Worm (Caenorhabditis elegans) whole organism, young adult: ENCODE results near the gene picc-1.

Source experiments
- B0019.2 ChIP-seq: fragments of 200-800 bp; sonication (Bioruptor generic); conservative IDR thresholded peaks from 2 replicates; pipeline ENCODE4 v1.3.6; 2022; ENCODE audit warnings: missing genetic modification reagents, missing genetic modification characterization, missing compliant biosample characterization
- B0261.1 ChIP-seq: sonication (generic microtip); optimal IDR thresholded peaks from 2 replicates; lab custom pipeline; 2016; ENCODE audit warnings: mild to moderate bottlenecking, missing genetic modification characterization, moderate library complexity, missing compliant biosample characterization
- C17E4.6 ChIP-seq: fragments of 200-800 bp; sonication (Bioruptor generic); IDR thresholded peaks from 2 replicates; pipeline ENCODE4 v1.3.6; 2022; ENCODE audit warnings: missing genetic modification reagents, missing genetic modification characterization, missing compliant biosample characterization
- D2030.7 ChIP-seq: fragments of 200-800 bp; sonication (Bioruptor generic); IDR thresholded peaks from 2 replicates; pipeline ENCODE4 v1.3.6; 2022; ENCODE audit warnings: missing genetic modification reagents, missing genetic modification characterization, missing compliant biosample characterization
- F33H1.4 ChIP-seq: fragments of 200-800 bp; sonication (Bioruptor generic); IDR thresholded peaks from 2 replicates; pipeline ENCODE4 v1.3.6; 2022; ENCODE audit warnings: missing genetic modification reagents, missing genetic modification characterization, missing compliant biosample characterization
- F37B4.10 ChIP-seq: fragments of 200-800 bp; sonication (Bioruptor generic); IDR thresholded peaks from 2 replicates; pipeline ENCODE4 v1.3.6; 2022; ENCODE audit warnings: missing genetic modification characterization, missing compliant biosample characterization
- F39B2.1 ChIP-seq: fragments of 200-800 bp; sonication (Bioruptor generic); IDR thresholded peaks from 2 replicates; pipeline ENCODE4 v1.3.6; 2022; ENCODE audit warnings: missing genetic modification reagents, missing genetic modification characterization, missing compliant biosample characterization
- F49E8.2 ChIP-seq: sonication (generic microtip); optimal IDR thresholded peaks from 3 replicates; lab custom pipeline; 2017; ENCODE audit warnings: missing genetic modification characterization, mild to moderate bottlenecking, missing compliant biosample characterization, antibody characterized with exemption, moderate library complexity; ENCODE audit not compliant: insufficient read depth
- F52B5.7 ChIP-seq: sonication (generic microtip); optimal IDR thresholded peaks from 2 replicates; lab custom pipeline; 2016; ENCODE audit warnings: mild to moderate bottlenecking, missing genetic modification characterization, missing compliant biosample characterization
- Y53G8AR.9 ChIP-seq: fragments of 200-800 bp; sonication (Bioruptor generic); conservative IDR thresholded peaks from 2 replicates; pipeline ENCODE4 v1.3.6; 2022; ENCODE audit warnings: missing genetic modification reagents, missing genetic modification characterization, missing compliant biosample characterization
- Y95B8A.8 ChIP-seq: fragments of 200-800 bp; sonication (Bioruptor generic); IDR thresholded peaks from 2 replicates; pipeline ENCODE4 v1.3.6; 2022; ENCODE audit warnings: missing genetic modification reagents, missing genetic modification characterization, missing compliant biosample characterization
- ZK185.1 ChIP-seq: sonication (generic microtip); optimal IDR thresholded peaks from 2 replicates; lab custom pipeline; 2016; ENCODE audit warnings: mild to moderate bottlenecking, missing genetic modification characterization, missing compliant biosample characterization; ENCODE audit not compliant: poor library complexity, severe bottlenecking
- aptf-2 ChIP-seq: fragments of 200-800 bp; sonication (Bioruptor generic); conservative IDR thresholded peaks from 2 replicates; pipeline ENCODE4 v1.3.6; 2022; ENCODE audit warnings: missing genetic modification reagents, missing genetic modification characterization, missing compliant biosample characterization
- attf-3 ChIP-seq: fragments of 200-800 bp; sonication (Bioruptor generic); conservative IDR thresholded peaks from 2 replicates; pipeline ENCODE4 v1.3.6; 2022; ENCODE audit warnings: missing genetic modification reagents, missing genetic modification characterization, missing compliant biosample characterization
- attf-5 ChIP-seq: fragments of 200-800 bp; sonication (Bioruptor generic); optimal IDR thresholded peaks from 2 replicates; lab custom pipeline; 2018; ENCODE audit warnings: mild to moderate bottlenecking, missing genetic modification characterization, missing compliant biosample characterization
- bed-1 ChIP-seq: fragments of 200-800 bp; sonication (Bioruptor generic); IDR thresholded peaks from 2 replicates; pipeline ENCODE4 v1.3.6; 2022; ENCODE audit warnings: missing genetic modification reagents, missing genetic modification characterization, missing compliant biosample characterization
- cebp-1 ChIP-seq, 2 experiments: fragments of 200-800 bp in 1 of 2; sonication (Bioruptor generic) in 1 of 2; sonication (generic microtip) in 1 of 2; IDR thresholded peaks in 1 of 2; optimal IDR thresholded peaks in 1 of 2; 2 replicates each; pipeline versions ENCODE4 v1.3.6 to Lab custom; 2017 to 2022; ENCODE audit warnings: missing compliant biosample characterization in 2 of 2, missing genetic modification characterization in 2 of 2, mild to moderate bottlenecking in 1 of 2, missing genetic modification reagents in 1 of 2, moderate library complexity in 1 of 2
- ceh-79 ChIP-seq: sonication (generic microtip); optimal IDR thresholded peaks from 2 replicates; lab custom pipeline; 2017; ENCODE audit warnings: mild to moderate bottlenecking, missing genetic modification characterization, missing compliant biosample characterization
- egl-44 ChIP-seq: fragments of 200-800 bp; sonication (Bioruptor generic); IDR thresholded peaks from 2 replicates; pipeline ENCODE4 v1.3.6; 2022; ENCODE audit warnings: missing genetic modification reagents, missing genetic modification characterization, missing compliant biosample characterization
- egrh-3 ChIP-seq: fragments of 200-800 bp; sonication (Bioruptor generic); IDR thresholded peaks from 2 replicates; pipeline ENCODE4 v1.3.6; 2022; ENCODE audit warnings: missing genetic modification reagents, missing genetic modification characterization, missing compliant biosample characterization
- ets-4 ChIP-seq: fragments of 200-800 bp; sonication (Bioruptor generic); optimal IDR thresholded peaks from 2 replicates; lab custom pipeline; 2018; ENCODE audit warnings: mild to moderate bottlenecking, missing genetic modification characterization, missing compliant biosample characterization
- gei-17 ChIP-seq: fragments of 200-800 bp; sonication (Bioruptor generic); optimal IDR thresholded peaks from 2 replicates; lab custom pipeline; 2018; ENCODE audit warnings: mild to moderate bottlenecking, missing genetic modification characterization, missing compliant biosample characterization
- him-1 ChIP-seq: sonication (generic microtip); optimal IDR thresholded peaks from 2 replicates; lab custom pipeline; 2016; ENCODE audit warnings: missing genotype, missing genetic modification reagents, missing genetic modification characterization, missing compliant biosample characterization
- hlh-26 ChIP-seq: fragments of 200-800 bp; sonication (Bioruptor generic); conservative IDR thresholded peaks from 2 replicates; pipeline ENCODE4 v1.3.6; 2022; ENCODE audit warnings: missing genetic modification reagents, missing genetic modification characterization, missing compliant biosample characterization
- let-526 ChIP-seq: fragments of 200-800 bp; sonication (Bioruptor generic); IDR thresholded peaks from 2 replicates; pipeline ENCODE4 v1.3.6; 2022; ENCODE audit warnings: missing genetic modification reagents, missing genetic modification characterization, missing compliant biosample characterization
- lin-54 ChIP-seq: fragments of 200-800 bp; sonication (Bioruptor generic); optimal IDR thresholded peaks from 2 replicates; lab custom pipeline; 2018; ENCODE audit warnings: mild to moderate bottlenecking, missing genetic modification characterization, missing compliant biosample characterization
- lsy-27 ChIP-seq: sonication (generic microtip); optimal IDR thresholded peaks from 2 replicates; lab custom pipeline; 2017; ENCODE audit warnings: missing genetic modification characterization, mild to moderate bottlenecking, missing compliant biosample characterization, antibody characterized with exemption, missing genotype, borderline replicate concordance; ENCODE audit not compliant: insufficient read depth
- madf-3 ChIP-seq: fragments of 200-800 bp; sonication (Bioruptor generic); IDR thresholded peaks from 2 replicates; pipeline ENCODE4 v1.3.6; 2022; ENCODE audit warnings: missing genetic modification reagents, missing genetic modification characterization, missing compliant biosample characterization
- mcd-1 ChIP-seq: fragments of 200-800 bp; sonication (Bioruptor generic); IDR thresholded peaks from 2 replicates; pipeline ENCODE4 v1.3.6; 2022; ENCODE audit warnings: missing genetic modification reagents, missing genetic modification characterization, missing compliant biosample characterization
- nhr-120 ChIP-seq: fragments of 200-800 bp; sonication (Bioruptor generic); IDR thresholded peaks from 2 replicates; pipeline ENCODE4 v1.3.6; 2022; ENCODE audit warnings: missing genetic modification characterization, missing compliant biosample characterization
- nhr-179 ChIP-seq: sonication (generic microtip); optimal IDR thresholded peaks from 2 replicates; lab custom pipeline; 2016; ENCODE audit warnings: mild to moderate bottlenecking, missing genetic modification characterization, missing compliant biosample characterization
- nhr-80 ChIP-seq: sonication (generic microtip); optimal IDR thresholded peaks from 2 replicates; lab custom pipeline; 2016; ENCODE audit warnings: missing genetic modification characterization, missing compliant biosample characterization
- rcor-1 ChIP-seq: fragments of 200-800 bp; sonication (Bioruptor generic); IDR thresholded peaks from 2 replicates; pipeline ENCODE4 v1.3.6; 2022; ENCODE audit warnings: missing genetic modification reagents, missing genetic modification characterization, missing compliant biosample characterization
- repo-1 ChIP-seq: sonication (generic microtip); optimal IDR thresholded peaks from 2 replicates; lab custom pipeline; 2017; ENCODE audit warnings: mild to moderate bottlenecking, missing genetic modification characterization, missing compliant biosample characterization
- rpc-1 ChIP-seq, 2 experiments: fragments of 150-350 bp in 1 of 2; sonication (generic microtip) in 1 of 2; optimal IDR thresholded peaks; 2 replicates each; lab custom pipeline; 2014 to 2018; ENCODE audit warnings: missing biosample characterization in 1 of 2, missing genetic modification characterization in 1 of 2, missing genetic modification reagents in 1 of 2, missing genotype in 1 of 2
- sdz-38 ChIP-seq: sonication (generic microtip); optimal IDR thresholded peaks from 2 replicates; lab custom pipeline; 2016; ENCODE audit warnings: missing genotype, missing genetic modification characterization, missing compliant biosample characterization
- sea-2 ChIP-seq: fragments of 200-800 bp; sonication (Bioruptor generic); IDR thresholded peaks from 2 replicates; pipeline ENCODE4 v1.3.6; 2022; ENCODE audit warnings: missing genetic modification characterization, missing compliant biosample characterization
- snpc-1.1 ChIP-seq: sonication (generic microtip); optimal IDR thresholded peaks from 2 replicates; lab custom pipeline; 2017; ENCODE audit warnings: missing genetic modification characterization, mild to moderate bottlenecking, missing compliant biosample characterization, antibody characterized with exemption, moderate library complexity, missing genotype, missing genetic modification reagents; ENCODE audit not compliant: insufficient read depth
- snpc-1.3 ChIP-seq: sonication (generic microtip); optimal IDR thresholded peaks from 2 replicates; lab custom pipeline; 2017; ENCODE audit warnings: missing genetic modification characterization, mild to moderate bottlenecking, missing compliant biosample characterization, antibody characterized with exemption, moderate library complexity, missing genotype, missing genetic modification reagents; ENCODE audit not compliant: insufficient read depth
- snpc-4 ChIP-seq, 5 experiments: fragments of 150-350 bp in 1 of 5; sonication (generic microtip) in 4 of 5; optimal IDR thresholded peaks; 2 replicates each; lab custom pipeline; 2014 to 2018; ENCODE audit warnings: missing genetic modification characterization in 5 of 5, missing biosample characterization in 3 of 5, antibody characterized with exemption in 2 of 5, mild to moderate bottlenecking in 2 of 5, missing compliant biosample characterization in 2 of 5, missing genotype in 2 of 5, moderate library complexity in 2 of 5, missing genetic modification reagents in 1 of 5
- somi-1 ChIP-seq: fragments of 200-800 bp; sonication (Bioruptor generic); optimal IDR thresholded peaks from 2 replicates; lab custom pipeline; 2018; ENCODE audit warnings: mild to moderate bottlenecking, missing genetic modification characterization, missing compliant biosample characterization
- tbx-9 ChIP-seq: sonication (generic microtip); optimal IDR thresholded peaks from 2 replicates; lab custom pipeline; 2016; ENCODE audit warnings: borderline replicate concordance, missing genetic modification characterization, inconsistent platforms, missing compliant biosample characterization
- unc-62 ChIP-seq: fragments of 150-350 bp; optimal IDR thresholded peaks from 2 replicates; lab custom pipeline; 2014; ENCODE audit warnings: missing biosample characterization, missing genetic modification reagents, missing genetic modification characterization
- zfh-2 ChIP-seq: fragments of 200-800 bp; sonication (Bioruptor generic); conservative IDR thresholded peaks from 2 replicates; pipeline ENCODE4 v1.3.6; 2022; ENCODE audit warnings: missing genetic modification reagents, missing genetic modification characterization, missing compliant biosample characterization
- ztf-25 ChIP-seq: fragments of 200-800 bp; sonication (Bioruptor generic); IDR thresholded peaks from 2 replicates; pipeline ENCODE4 v1.3.6; 2022; ENCODE audit warnings: missing genetic modification reagents, missing genetic modification characterization, missing compliant biosample characterization

The picc-1 gene

DNA sequence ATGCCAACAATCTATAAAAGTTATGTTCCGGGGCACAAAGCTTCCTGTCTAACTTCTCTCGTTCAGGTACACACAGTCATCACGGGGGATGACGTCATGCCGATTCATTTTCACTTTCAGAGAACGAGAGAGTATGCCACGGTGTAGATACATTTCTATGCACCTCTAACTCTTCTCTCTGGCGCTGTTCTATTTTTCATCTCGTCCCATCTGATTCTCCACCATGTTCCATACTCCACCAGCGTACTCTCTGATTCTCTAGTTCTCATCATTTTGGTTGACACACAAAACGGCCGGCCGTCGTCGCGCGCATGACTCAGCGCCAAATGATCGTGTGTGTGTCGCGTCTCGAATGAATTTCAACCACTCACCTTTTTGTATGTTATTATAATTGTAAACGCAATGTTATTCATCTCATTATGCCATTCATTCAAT, 18.4 kb upstream of the picc-1 start (continued):
- TF ChIP-seq bed-1 (GFP tag; lab: Robert Waterston, UW) (no peak), D2030.7 (GFP tag; lab: Robert Waterston, UW) (no peak), egrh-3 (GFP tag; lab: Robert Waterston, UW) (0 out of 2 replicates have a peak, but pooled peaks have one; percentile 14), gei-17 (GFP tag; lab: Kevin White, UChicago) (peak; percentile 36), rpc-1 (optimal IDR thresholded peaks at IDR 0.05; lab: Kevin White, UChicago) (no peak), rpc-1 (tag; optimal IDR thresholded peaks at IDR 0.05; lab: Kevin White, UChicago) (no peak), B0261.1 (tag; lab: Kevin White, UChicago) (no peak), lin-54 (GFP tag; lab: Kevin White, UChicago) (peak; percentile 76), repo-1 (tag; lab: Kevin White, UChicago) (peak; percentile 77), F37B4.10 (GFP tag; lab: Robert Waterston, UW) (peak; percentile 89; the same call in 1 of the 2 replicates), hlh-26 (no peak), unc-62 (GFP tag; lab: Kevin White, UChicago) (peak; percentile 25), snpc-1.3 (tag; lab: Kevin White, UChicago) (no peak), cebp-1 (GFP tag; IDR thresholded peaks at IDR 0.05; lab: Robert Waterston, UW) (peak; percentile 26; the same call in 1 of the 2 replicates), cebp-1 (tag; optimal IDR thresholded peaks at IDR 0.05; lab: Kevin White, UChicago) (peak; percentile 91), Y95B8A.8 (GFP tag; lab: Robert Waterston, UW) (0 out of 2 replicates have a peak, but pooled peaks have one; percentile 46), snpc-4 (GFP tag; optimal IDR thresholded peaks at IDR 0.05; lab: Kevin White, UChicago) (peak; percentile 46), snpc-4 (tag; optimal IDR thresholded peaks at IDR 0.05; lab: Kevin White, UChicago) (peak in 3 of 4 experiments; percentile 50 to 69 (median 69)), aptf-2 (GFP tag; lab: Robert Waterston, UW) (no peak), F39B2.1 (GFP tag; lab: Robert Waterston, UW) (no peak), zfh-2 (GFP tag; lab: Robert Waterston, UW) (peak; percentile 90), sdz-38 (tag; lab: Kevin White, UChicago) (no peak), ceh-79 (tag; lab: Kevin White, UChicago) (no peak), somi-1 (peak; percentile 78), nhr-80 (tag; lab: Kevin White, UChicago) (peak; percentile 97), attf-5 (GFP tag; lab: Kevin White, UChicago) (peak; percentile 93), ets-4 (GFP tag; lab: Kevin White, UChicago) (peak; percentile 91), ZK185.1 (tag; lab: Kevin White, UChicago) (peak; percentile 78), ztf-25 (GFP tag; lab: Robert Waterston, UW) (no peak), him-1 (tag; lab: Kevin White, UChicago) (no peak), F52B5.7 (no peak), rcor-1 (GFP tag; lab: Robert Waterston, UW) (peak; percentile 37; the same call in 1 of the 2 replicates), snpc-1.1 (tag; lab: Kevin White, UChicago) (no peak), C17E4.6 (no peak), Y53G8AR.9 (peak; percentile 74; the same call in 1 of the 2 replicates), F33H1.4 (GFP tag; lab: Robert Waterston, UW) (no peak), attf-3 (GFP tag; lab: Robert Waterston, UW) (peak; percentile 62), egl-44 (GFP tag; lab: Robert Waterston, UW) (peak; percentile 73; the same call in 1 of the 2 replicates), lsy-27 (tag; lab: Kevin White, UChicago) (no peak), B0019.2 (GFP tag; lab: Robert Waterston, UW) (no peak), madf-3 (GFP tag; lab: Robert Waterston, UW) (peak; percentile 83; the same call in 1 of the 2 replicates), sea-2 (GFP tag; lab: Robert Waterston, UW) (no peak), mcd-1 (peak; percentile 75), tbx-9 (tag; lab: Kevin White, UChicago) (no peak), let-526 (GFP tag; lab: Robert Waterston, UW) (peak; percentile 80; the same call in 1 of the 2 replicates), F49E8.2 (tag; lab: Kevin White, UChicago) (no peak), nhr-179 (no peak), nhr-120 (GFP tag; lab: Robert Waterston, UW) (no peak)
